Worm (Caenorhabditis elegans) whole organism, young adult: Measurements from ENCODE around the gene nsy-1.
A peak's percentile ranks its signal among the peaks of the same experiment; 100 is the strongest.

ENCODE experiments used
- B0019.2 ChIP-seq: fragments of 200-800 bp; sonication (Bioruptor generic); conservative IDR thresholded peaks from 2 replicates; pipeline ENCODE4 v1.3.6; 2022; ENCODE audit warnings: missing genetic modification reagents, missing genetic modification characterization, missing compliant biosample characterization
- F23B12.7 ChIP-seq: sonication (generic microtip); optimal IDR thresholded peaks from 2 replicates; lab custom pipeline; 2017; ENCODE audit warnings: missing genetic modification characterization, mild to moderate bottlenecking, missing compliant biosample characterization, antibody characterized with exemption, moderate library complexity; ENCODE audit not compliant: insufficient read depth
- F39B2.1 ChIP-seq: fragments of 200-800 bp; sonication (Bioruptor generic); IDR thresholded peaks from 2 replicates; pipeline ENCODE4 v1.3.6; 2022; ENCODE audit warnings: missing genetic modification reagents, missing genetic modification characterization, missing compliant biosample characterization
- F49E8.2 ChIP-seq: sonication (generic microtip); optimal IDR thresholded peaks from 3 replicates; lab custom pipeline; 2017; ENCODE audit warnings: missing genetic modification characterization, mild to moderate bottlenecking, missing compliant biosample characterization, antibody characterized with exemption, moderate library complexity; ENCODE audit not compliant: insufficient read depth
- F52B5.7 ChIP-seq: sonication (generic microtip); optimal IDR thresholded peaks from 2 replicates; lab custom pipeline; 2016; ENCODE audit warnings: mild to moderate bottlenecking, missing genetic modification characterization, missing compliant biosample characterization
- F55B11.4 ChIP-seq: sonication (generic microtip); optimal IDR thresholded peaks from 2 replicates; lab custom pipeline; 2016; ENCODE audit warnings: missing compliant biosample characterization, missing genetic modification characterization, borderline replicate concordance; ENCODE audit not compliant: insufficient read depth
- F57A8.1 ChIP-seq: fragments of 200-800 bp; sonication (Bioruptor generic); optimal IDR thresholded peaks from 2 replicates; lab custom pipeline; 2018; ENCODE audit warnings: mild to moderate bottlenecking, missing genetic modification characterization, moderate library complexity, missing compliant biosample characterization
- Y56A3A.18 ChIP-seq: fragments of 200-800 bp; sonication (Bioruptor generic); IDR thresholded peaks from 2 replicates; pipeline ENCODE4 v1.3.6; 2022; ENCODE audit warnings: missing genetic modification reagents, missing genetic modification characterization, missing compliant biosample characterization
- Y79H2A.3 ChIP-seq: fragments of 200-800 bp; sonication (Bioruptor generic); conservative IDR thresholded peaks from 2 replicates; pipeline ENCODE4 v1.3.6; 2022; ENCODE audit warnings: missing genetic modification reagents, missing genetic modification characterization, missing compliant biosample characterization
- ZK185.1 ChIP-seq: sonication (generic microtip); optimal IDR thresholded peaks from 2 replicates; lab custom pipeline; 2016; ENCODE audit warnings: mild to moderate bottlenecking, missing genetic modification characterization, missing compliant biosample characterization; ENCODE audit not compliant: poor library complexity, severe bottlenecking
- ama-1 ChIP-seq, 3 experiments: fragments of 150-350 bp in 1 of 3; sonication (generic microtip) in 2 of 3; optimal IDR thresholded peaks; 2 replicates each; lab custom pipeline; 2014 to 2018; ENCODE audit warnings: missing biosample characterization in 2 of 3, missing genetic modification characterization in 2 of 3, missing genetic modification reagents in 2 of 3
- atf-7 ChIP-seq: sonication (generic microtip); optimal IDR thresholded peaks from 2 replicates; lab custom pipeline; 2017; ENCODE audit warnings: mild to moderate bottlenecking, missing genetic modification characterization, missing compliant biosample characterization
- attf-6 ChIP-seq: fragments of 200-800 bp; sonication (Bioruptor generic); IDR thresholded peaks from 2 replicates; pipeline ENCODE4 v1.3.6; 2022; ENCODE audit warnings: missing genetic modification reagents, missing genetic modification characterization, missing compliant biosample characterization
- ceh-100 ChIP-seq: fragments of 200-800 bp; sonication (Bioruptor generic); IDR thresholded peaks from 2 replicates; pipeline ENCODE4 v1.3.6; 2022; ENCODE audit warnings: missing genetic modification reagents, missing genetic modification characterization, missing compliant biosample characterization
- ceh-27 ChIP-seq: fragments of 200-800 bp; sonication (Bioruptor generic); optimal IDR thresholded peaks from 2 replicates; lab custom pipeline; 2018; ENCODE audit warnings: mild to moderate bottlenecking, missing genetic modification characterization, moderate library complexity, missing compliant biosample characterization
- ceh-58 ChIP-seq: fragments of 200-800 bp; sonication (Bioruptor generic); IDR thresholded peaks from 2 replicates; pipeline ENCODE4 v1.3.6; 2022; ENCODE audit warnings: missing genetic modification characterization, missing compliant biosample characterization
- ceh-91 ChIP-seq: fragments of 200-800 bp; sonication (Bioruptor generic); IDR thresholded peaks from 2 replicates; pipeline ENCODE4 v1.3.6; 2022; ENCODE audit warnings: missing genetic modification reagents, missing genetic modification characterization, missing compliant biosample characterization
- die-1 ChIP-seq: sonication (generic microtip); optimal IDR thresholded peaks from 2 replicates; lab custom pipeline; 2016; ENCODE audit warnings: missing genotype, mild to moderate bottlenecking, missing genetic modification characterization, missing compliant biosample characterization
- dpff-1 ChIP-seq: sonication (generic microtip); optimal IDR thresholded peaks from 2 replicates; lab custom pipeline; 2017; ENCODE audit warnings: mild to moderate bottlenecking, missing genetic modification characterization, missing compliant biosample characterization
- efl-1 ChIP-seq: fragments of 150-350 bp; optimal IDR thresholded peaks from 2 replicates; lab custom pipeline; 2014; ENCODE audit warnings: missing biosample characterization, missing genetic modification reagents, missing genetic modification characterization
- egl-18 ChIP-seq: fragments of 200-800 bp; sonication (Bioruptor generic); IDR thresholded peaks from 2 replicates; pipeline ENCODE4 v1.3.6; 2022; ENCODE audit warnings: missing genetic modification reagents, missing genetic modification characterization, missing compliant biosample characterization
- egl-44 ChIP-seq: fragments of 200-800 bp; sonication (Bioruptor generic); IDR thresholded peaks from 2 replicates; pipeline ENCODE4 v1.3.6; 2022; ENCODE audit warnings: missing genetic modification reagents, missing genetic modification characterization, missing compliant biosample characterization
- ets-4 ChIP-seq: fragments of 200-800 bp; sonication (Bioruptor generic); optimal IDR thresholded peaks from 2 replicates; lab custom pipeline; 2018; ENCODE audit warnings: mild to moderate bottlenecking, missing genetic modification characterization, missing compliant biosample characterization
- him-1 ChIP-seq: sonication (generic microtip); optimal IDR thresholded peaks from 2 replicates; lab custom pipeline; 2016; ENCODE audit warnings: missing genotype, missing genetic modification reagents, missing genetic modification characterization, missing compliant biosample characterization
- hlh-12 ChIP-seq: sonication (generic microtip); optimal IDR thresholded peaks from 2 replicates; lab custom pipeline; 2016; ENCODE audit warnings: missing genetic modification characterization, missing compliant biosample characterization
- hlh-26 ChIP-seq: fragments of 200-800 bp; sonication (Bioruptor generic); conservative IDR thresholded peaks from 2 replicates; pipeline ENCODE4 v1.3.6; 2022; ENCODE audit warnings: missing genetic modification reagents, missing genetic modification characterization, missing compliant biosample characterization
- hrde-1 ChIP-seq: sonication (generic microtip); optimal IDR thresholded peaks from 2 replicates; lab custom pipeline; 2016; ENCODE audit warnings: missing genetic modification characterization, mild to moderate bottlenecking, missing compliant biosample characterization, moderate library complexity, missing genotype, missing genetic modification reagents, borderline replicate concordance
- lir-1 ChIP-seq: fragments of 200-800 bp; sonication (Bioruptor generic); conservative IDR thresholded peaks from 2 replicates; pipeline ENCODE4 v1.3.6; 2022; ENCODE audit warnings: missing genetic modification reagents, missing genetic modification characterization, missing compliant biosample characterization
- lsy-27 ChIP-seq: sonication (generic microtip); optimal IDR thresholded peaks from 2 replicates; lab custom pipeline; 2017; ENCODE audit warnings: missing genetic modification characterization, mild to moderate bottlenecking, missing compliant biosample characterization, antibody characterized with exemption, missing genotype, borderline replicate concordance; ENCODE audit not compliant: insufficient read depth
- mcd-1 ChIP-seq: fragments of 200-800 bp; sonication (Bioruptor generic); IDR thresholded peaks from 2 replicates; pipeline ENCODE4 v1.3.6; 2022; ENCODE audit warnings: missing genetic modification reagents, missing genetic modification characterization, missing compliant biosample characterization
- mel-28 ChIP-seq: sonication (generic microtip); optimal IDR thresholded peaks from 2 replicates; lab custom pipeline; 2016; ENCODE audit warnings: borderline replicate concordance, mild to moderate bottlenecking, missing genetic modification characterization, missing compliant biosample characterization
- nfya-2 ChIP-seq: fragments of 200-800 bp; sonication (Bioruptor generic); IDR thresholded peaks from 2 replicates; pipeline ENCODE4 v1.3.6; 2022; ENCODE audit warnings: missing genetic modification reagents, missing genetic modification characterization, missing compliant biosample characterization
- nfyb-1 ChIP-seq: fragments of 200-800 bp; sonication (Bioruptor generic); IDR thresholded peaks from 2 replicates; pipeline ENCODE4 v1.3.6; 2022; ENCODE audit warnings: missing genetic modification reagents, missing genetic modification characterization, missing compliant biosample characterization
- nhr-90 ChIP-seq: sonication (generic microtip); optimal IDR thresholded peaks from 2 replicates; lab custom pipeline; 2016; ENCODE audit warnings: missing genotype, mild to moderate bottlenecking, missing genetic modification characterization, missing compliant biosample characterization
- rec-8 ChIP-seq, 2 experiments: sonication (generic microtip); optimal IDR thresholded peaks; 2 replicates each; lab custom pipeline; 2016; ENCODE audit warnings: mild to moderate bottlenecking in 2 of 2, missing genetic modification characterization in 2 of 2, missing genetic modification reagents in 2 of 2, missing genotype in 2 of 2, missing biosample characterization in 1 of 2, missing compliant biosample characterization in 1 of 2, moderate library complexity in 1 of 2
- sdz-38 ChIP-seq: sonication (generic microtip); optimal IDR thresholded peaks from 2 replicates; lab custom pipeline; 2016; ENCODE audit warnings: missing genotype, missing genetic modification characterization, missing compliant biosample characterization
- snpc-1.3 ChIP-seq: sonication (generic microtip); optimal IDR thresholded peaks from 2 replicates; lab custom pipeline; 2017; ENCODE audit warnings: missing genetic modification characterization, mild to moderate bottlenecking, missing compliant biosample characterization, antibody characterized with exemption, moderate library complexity, missing genotype, missing genetic modification reagents; ENCODE audit not compliant: insufficient read depth
- tbp1 ChIP-seq: fragments of 200-800 bp; sonication (Bioruptor generic); optimal IDR thresholded peaks from 2 replicates; lab custom pipeline; 2018; ENCODE audit warnings: mild to moderate bottlenecking, missing genetic modification characterization, missing compliant biosample characterization
- tbx-9 ChIP-seq: sonication (generic microtip); optimal IDR thresholded peaks from 2 replicates; lab custom pipeline; 2016; ENCODE audit warnings: borderline replicate concordance, missing genetic modification characterization, inconsistent platforms, missing compliant biosample characterization
- unc-62 ChIP-seq: fragments of 150-350 bp; optimal IDR thresholded peaks from 2 replicates; lab custom pipeline; 2014; ENCODE audit warnings: missing biosample characterization, missing genetic modification reagents, missing genetic modification characterization
- xnd-1 ChIP-seq: sonication (generic microtip); optimal IDR thresholded peaks from 2 replicates; lab custom pipeline; 2016; ENCODE audit warnings: missing genotype, missing genetic modification reagents, missing genetic modification characterization, missing compliant biosample characterization
- zim-3 ChIP-seq: sonication (generic microtip); optimal IDR thresholded peaks from 2 replicates; lab custom pipeline; 2017; ENCODE audit warnings: mild to moderate bottlenecking, missing genetic modification characterization, moderate library complexity, missing compliant biosample characterization
- ztf-25 ChIP-seq: fragments of 200-800 bp; sonication (Bioruptor generic); IDR thresholded peaks from 2 replicates; pipeline ENCODE4 v1.3.6; 2022; ENCODE audit warnings: missing genetic modification reagents, missing genetic modification characterization, missing compliant biosample characterization
- ztf-26 ChIP-seq: sonication (generic microtip); optimal IDR thresholded peaks from 2 replicates; lab custom pipeline; 2017; ENCODE audit warnings: missing genetic modification characterization, missing compliant biosample characterization

The nsy-1 gene

DNA sequence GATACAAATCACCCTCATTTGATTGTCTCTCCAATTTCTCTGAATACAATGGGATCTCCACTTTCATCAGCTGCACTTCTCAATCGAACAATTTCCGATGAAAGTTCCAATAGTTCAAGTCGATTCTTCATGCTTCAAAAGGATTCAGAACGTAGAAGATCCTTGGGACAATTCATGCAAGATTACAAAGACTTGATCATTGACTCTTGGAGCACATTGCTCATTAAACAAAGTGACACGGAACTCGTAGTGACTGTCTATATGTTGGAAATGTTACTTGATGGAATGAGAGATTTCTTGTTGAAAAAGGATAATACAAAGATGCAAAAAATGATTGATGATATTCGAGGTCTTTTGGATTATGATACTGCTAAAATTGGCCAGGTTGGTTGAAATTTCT, 5.4 kb downstream of the nsy-1 start:
- no peak for TF ChIP-seq tbp1 (GFP tag; lab: Kevin White, UChicago)
- TF ChIP-seq ceh-58 (GFP tag; lab: Robert Waterston, UW): no peak
- no peak for TF ChIP-seq Y79H2A.3 (GFP tag; lab: Robert Waterston, UW)
- no peak for TF ChIP-seq atf-7 (tag; lab: Kevin White, UChicago)
- no peak for TF ChIP-seq ets-4
- no peak for TF ChIP-seq ceh-27
- no peak for TF ChIP-seq efl-1

DNA sequence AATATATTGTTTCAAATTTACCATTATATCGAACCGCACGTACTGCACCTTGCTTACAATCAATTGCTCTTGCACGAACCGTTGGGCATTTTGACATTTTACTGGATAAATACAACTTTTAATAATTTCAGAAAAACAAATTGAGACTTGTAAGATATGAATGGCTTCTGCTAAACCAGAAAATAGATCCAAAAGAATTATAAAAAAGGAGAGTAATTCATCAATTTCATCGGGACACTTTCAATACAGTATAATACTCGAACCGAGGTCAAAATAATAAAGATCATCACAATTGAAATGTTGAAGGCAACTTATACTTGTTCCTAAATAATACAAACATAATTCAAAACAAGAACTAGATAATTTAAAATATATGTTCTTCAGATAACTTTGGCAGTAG, 9.1 kb downstream of the nsy-1 start, which contains the start of gene wdr-83:
Gene wdr-83 (minus strand): TSS at position 101 of the 400 bp plus-strand sequence.
- no peak for TF ChIP-seq ama-1 (optimal IDR thresholded peaks at IDR 0.05; lab: Kevin White, UChicago)
- no peak for TF ChIP-seq ama-1 (GFP tag; optimal IDR thresholded peaks at IDR 0.05; lab: Kevin White, UChicago)
- no peak for TF ChIP-seq nfya-2 (GFP tag; lab: Robert Waterston, UW)
- no peak for TF ChIP-seq tbp1 (GFP tag; lab: Kevin White, UChicago)
- TF ChIP-seq mel-28 (tag; lab: Kevin White, UChicago): no peak
- TF ChIP-seq zim-3: no peak
- TF ChIP-seq egl-18 (GFP tag; lab: Robert Waterston, UW): no peak
- TF ChIP-seq xnd-1 (tag; lab: Kevin White, UChicago): no peak
- TF ChIP-seq nhr-90 (tag; lab: Kevin White, UChicago): no peak
- no peak for TF ChIP-seq lsy-27 (tag; lab: Kevin White, UChicago)
- TF ChIP-seq ztf-25: no peak
- TF ChIP-seq ZK185.1 (tag; lab: Kevin White, UChicago): no peak
- TF ChIP-seq F49E8.2 (tag; lab: Kevin White, UChicago): no peak
- TF ChIP-seq egl-44 (GFP tag; lab: Robert Waterston, UW): no peak
- no peak for TF ChIP-seq B0019.2
- no peak for TF ChIP-seq sdz-38 (tag; lab: Kevin White, UChicago)
- TF ChIP-seq, all 124 proteins: peak for 0

DNA sequence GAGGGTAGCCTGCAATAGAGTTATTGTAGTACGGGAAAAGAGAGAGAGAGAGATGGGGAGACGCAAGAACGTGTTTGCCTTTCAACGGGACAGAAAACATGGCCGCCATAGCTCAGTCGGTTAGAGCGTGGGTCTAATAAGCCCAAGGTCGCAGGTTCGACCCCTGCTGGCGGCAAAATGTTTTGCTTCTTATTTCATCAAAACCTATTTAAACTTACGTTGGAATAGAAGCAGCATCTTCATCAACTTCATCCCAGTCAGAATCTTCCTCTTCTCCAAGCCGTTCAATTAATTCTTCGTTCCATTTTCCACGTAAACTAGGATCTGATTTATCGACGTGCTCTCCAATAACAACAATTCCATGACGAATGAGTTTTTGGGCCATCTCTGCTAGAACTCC, 10.1 kb downstream of the nsy-1 start:
- TF ChIP-seq lsy-27 (tag; lab: Kevin White, UChicago) (peak; percentile 68), mel-28 (tag; lab: Kevin White, UChicago) (no peak), nfya-2 (GFP tag; lab: Robert Waterston, UW) (no peak), hlh-12 (tag; lab: Kevin White, UChicago) (no peak), him-1 (tag; lab: Kevin White, UChicago) (peak; percentile 38), ztf-26 (tag; lab: Kevin White, UChicago) (peak; percentile 45), F23B12.7 (tag; lab: Kevin White, UChicago) (peak; percentile 67), ceh-100 (GFP tag; lab: Robert Waterston, UW) (peak; percentile 70), F57A8.1 (GFP tag; lab: Kevin White, UChicago) (no peak), F52B5.7 (tag; lab: Kevin White, UChicago) (peak; percentile 70), lir-1 (GFP tag; lab: Robert Waterston, UW) (no peak; the same call in 1 of the 2 replicates), hrde-1 (peak; percentile 63), ceh-91 (GFP tag; lab: Robert Waterston, UW) (peak; percentile 25; the same call in 1 of the 2 replicates), F39B2.1 (GFP tag; lab: Robert Waterston, UW) (no peak), hlh-26 (GFP tag; lab: Robert Waterston, UW) (no peak), tbx-9 (tag; lab: Kevin White, UChicago) (no peak), rec-8 (tag; optimal IDR thresholded peaks at IDR 0.05; lab: Kevin White, UChicago) (peak in 1 of 2 experiments; percentile 77), dpff-1 (tag; lab: Kevin White, UChicago) (no peak), mcd-1 (GFP tag; lab: Robert Waterston, UW) (peak; percentile 67), die-1 (peak; percentile 81), snpc-1.3 (tag; lab: Kevin White, UChicago) (peak; percentile 62), unc-62 (no peak), attf-6 (peak; percentile 73), Y56A3A.18 (0 out of 2 replicates have a peak, but pooled peaks have one; percentile 37), nfyb-1 (peak; percentile 87), F55B11.4 (no peak)
